Fruit fly (Drosophila melanogaster) whole organism, adult: ENCODE data around the gene cdi.
A peak's percentile ranks its signal among the peaks of the same experiment; 100 is the strongest.

Experiments
- CG11617 ChIP-seq: fragments of 200-800 bp; sonication (Bioruptor generic); optimal IDR thresholded peaks from 2 replicates; lab custom pipeline; 2017; ENCODE audit warnings: mild to moderate bottlenecking, missing biosample characterization, missing genetic modification reagents, missing genetic modification characterization
- CG12768 ChIP-seq: fragments of 200-800 bp; sonication (Bioruptor generic); optimal IDR thresholded peaks from 2 replicates; lab custom pipeline; 2017; ENCODE audit warnings: missing biosample characterization, missing genetic modification characterization, mild to moderate bottlenecking, moderate library complexity, missing genetic modification reagents
- CG14711 ChIP-seq: fragments of 200-800 bp; sonication (Bioruptor generic); optimal IDR thresholded peaks from 2 replicates; lab custom pipeline; 2018; ENCODE audit warnings: missing biosample characterization, mild to moderate bottlenecking, missing genetic modification characterization, moderate library complexity
- CG1620 ChIP-seq: fragments of 200-800 bp; sonication (Bioruptor generic); optimal IDR thresholded peaks from 2 replicates; lab custom pipeline; 2016; ENCODE audit warnings: missing biosample characterization, missing genetic modification characterization
- CG33017 ChIP-seq: fragments of 200-800 bp; sonication (Bioruptor generic); optimal IDR thresholded peaks from 2 replicates; lab custom pipeline; 2018; ENCODE audit warnings: missing biosample characterization, mild to moderate bottlenecking, missing genetic modification characterization, moderate library complexity
- CG5204 ChIP-seq: fragments of 200-800 bp; sonication (Bioruptor generic); optimal IDR thresholded peaks from 2 replicates; lab custom pipeline; 2016; ENCODE audit warnings: missing biosample characterization, missing genetic modification characterization
- CG7045 ChIP-seq: fragments of 200-800 bp; sonication (Bioruptor generic); optimal IDR thresholded peaks from 2 replicates; lab custom pipeline; 2017; ENCODE audit warnings: missing biosample characterization, mild to moderate bottlenecking, missing genetic modification characterization
- CG7101 ChIP-seq: fragments of 200-800 bp; sonication (Bioruptor generic); optimal IDR thresholded peaks from 2 replicates; lab custom pipeline; 2018; ENCODE audit warnings: missing biosample characterization, mild to moderate bottlenecking, missing genetic modification characterization, moderate library complexity
- Clk ChIP-seq: fragments of 200-800 bp; sonication (Bioruptor generic); optimal IDR thresholded peaks from 2 replicates; lab custom pipeline; 2017; ENCODE audit warnings: missing biosample characterization, missing genetic modification characterization
- Crg-1 ChIP-seq: fragments of 200-800 bp; sonication (Bioruptor generic); optimal IDR thresholded peaks from 2 replicates; lab custom pipeline; 2016; ENCODE audit warnings: missing biosample characterization, missing genetic modification characterization
- Hr96 ChIP-seq: fragments of 200-800 bp; sonication (Bioruptor generic); optimal IDR thresholded peaks from 2 replicates; lab custom pipeline; 2016; ENCODE audit warnings: missing biosample characterization, missing genetic modification characterization
- Mnt ChIP-seq: fragments of 200-800 bp; sonication (Bioruptor generic); optimal IDR thresholded peaks from 2 replicates; lab custom pipeline; 2016; ENCODE audit warnings: missing biosample characterization, mild to moderate bottlenecking, missing genetic modification characterization
- bab1 ChIP-seq: fragments of 200-800 bp; sonication (Bioruptor generic); optimal IDR thresholded peaks from 3 replicates; lab custom pipeline; 2019; ENCODE audit warnings: missing biosample characterization, mild to moderate bottlenecking, missing genetic modification characterization, moderate library complexity
- cic ChIP-seq: fragments of 200-800 bp; sonication (Bioruptor generic); optimal IDR thresholded peaks from 2 replicates; lab custom pipeline; 2017; ENCODE audit warnings: missing biosample characterization, mild to moderate bottlenecking, missing genetic modification characterization, moderate library complexity
- cnc ChIP-seq, 2 experiments: fragments of >200 bp; optimal IDR thresholded peaks; 2 replicates each; lab custom pipeline; 2017
- kay ChIP-seq: fragments of 200-800 bp; sonication (Bioruptor generic); peaks from one replicate; lab custom pipeline; 2016; ENCODE audit warnings: missing biosample characterization, missing genetic modification characterization, borderline replicate concordance
- ovo ChIP-seq: fragments of 200-800 bp; sonication (Bioruptor generic); optimal IDR thresholded peaks from 2 replicates; lab custom pipeline; 2016; ENCODE audit warnings: missing biosample characterization, missing genetic modification characterization
- pad ChIP-seq: fragments of 200-800 bp; sonication (Bioruptor generic); optimal IDR thresholded peaks from 3 replicates; lab custom pipeline; 2017; ENCODE audit warnings: missing biosample characterization, missing genetic modification characterization, mild to moderate bottlenecking, moderate library complexity, missing genetic modification reagents
- tj ChIP-seq: fragments of 200-800 bp; sonication (Bioruptor generic); optimal IDR thresholded peaks from 3 replicates; lab custom pipeline; 2017; ENCODE audit warnings: missing biosample characterization, mild to moderate bottlenecking, missing genetic modification characterization, moderate library complexity
- toe ChIP-seq: fragments of 200-800 bp; sonication (Bioruptor generic); optimal IDR thresholded peaks from 2 replicates; lab custom pipeline; 2016; ENCODE audit warnings: missing biosample characterization, missing genetic modification characterization

The cdi gene

DNA sequence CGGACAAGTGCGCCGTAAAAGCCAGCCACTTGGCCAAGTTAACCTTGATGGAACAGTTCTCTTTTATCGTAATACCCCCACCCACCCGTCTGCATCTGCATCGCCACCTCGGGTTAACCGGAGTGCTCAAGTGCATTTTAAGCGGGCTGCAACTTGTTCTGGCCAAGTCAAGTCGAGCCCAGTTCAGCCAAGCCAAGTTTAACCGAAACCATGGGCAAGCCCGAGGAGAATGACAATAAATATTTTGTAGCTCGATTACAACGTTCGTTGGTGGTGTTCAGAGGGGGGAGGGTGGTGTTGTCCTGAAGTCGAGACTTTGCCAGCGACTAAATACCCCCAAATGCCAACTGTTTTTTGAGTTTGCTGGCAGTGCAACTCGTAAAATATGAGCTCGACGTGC lies 18.3 kb upstream of the cdi start:
- no peak for TF ChIP-seq ovo (GFP tag; lab: Kevin White, UChicago)
- TF ChIP-seq tj (GFP tag; lab: Kevin White, UChicago): peak; percentile 74

DNA sequence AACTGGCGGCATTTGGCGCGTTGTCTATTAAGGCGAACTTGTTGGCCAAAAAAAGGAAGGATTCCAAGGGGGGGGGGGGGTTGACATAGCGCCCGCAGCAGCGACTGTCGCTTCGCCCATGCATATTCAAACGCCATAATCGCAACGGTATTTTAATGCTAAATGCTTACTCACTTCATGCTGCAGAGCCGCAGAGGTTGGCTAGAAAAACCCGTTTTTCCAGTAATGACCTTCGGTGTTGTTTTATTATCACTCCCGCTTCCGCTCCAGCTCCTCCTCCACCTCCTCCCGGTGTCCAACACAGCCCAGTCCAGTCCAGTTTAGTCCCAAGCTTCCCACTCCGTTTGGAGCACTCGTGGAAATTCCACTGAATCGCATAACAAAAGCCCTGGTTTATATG lies 17.1 kb upstream of the cdi start:
- no peak for TF ChIP-seq CG7101
- TF ChIP-seq CG33017 (tag; lab: Kevin White, UChicago): no peak
- no peak for TF ChIP-seq bab1 (GFP tag; lab: Kevin White, UChicago)
- TF ChIP-seq CG1620 (GFP tag; lab: Kevin White, UChicago): no peak
- no peak for TF ChIP-seq CG5204 (GFP tag; lab: Kevin White, UChicago)
- no peak for TF ChIP-seq cnc (optimal IDR thresholded peaks at IDR 0.05; lab: Kevin White, UChicago)
- TF ChIP-seq CG14711 (tag; lab: Kevin White, UChicago): no peak
- TF ChIP-seq tj (GFP tag; lab: Kevin White, UChicago): no peak
- no peak for TF ChIP-seq pad (GFP tag; lab: Kevin White, UChicago)
- no peak for TF ChIP-seq kay

DNA sequence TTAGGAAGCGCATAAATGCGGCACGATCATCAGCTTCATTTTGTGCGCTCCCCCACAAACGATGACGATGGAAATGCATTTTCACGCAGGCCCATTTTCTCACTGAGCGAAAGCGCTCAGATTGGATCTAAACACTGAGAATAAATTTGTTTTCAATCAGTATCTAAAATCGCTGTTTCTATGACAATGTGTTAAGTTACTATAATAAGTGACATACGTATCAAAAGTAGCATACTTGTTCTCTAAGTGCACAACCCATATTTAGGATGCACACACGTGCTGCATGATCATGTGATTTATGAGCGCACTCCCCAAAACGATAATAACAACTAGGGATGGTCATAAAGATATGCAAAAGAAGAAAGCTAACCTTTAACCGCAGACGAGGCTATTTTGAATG lies 14.1 kb upstream of the cdi start:
- TF ChIP-seq ovo (GFP tag; lab: Kevin White, UChicago): no peak
- TF ChIP-seq cic (GFP tag; lab: Kevin White, UChicago): no peak
- TF ChIP-seq Mnt: no peak

dm6 chr3R:19107058-19107457 lies 13.0 kb upstream of the cdi start:
- no peak for TF ChIP-seq bab1 (GFP tag; lab: Kevin White, UChicago)
- no peak for TF ChIP-seq CG11617
- no peak for TF ChIP-seq CG14711 (tag; lab: Kevin White, UChicago)
- TF ChIP-seq CG33017 (tag; lab: Kevin White, UChicago): no peak
- no peak for TF ChIP-seq CG7045 (GFP tag; lab: Kevin White, UChicago)
- no peak for TF ChIP-seq pad (GFP tag; lab: Kevin White, UChicago)
- TF ChIP-seq CG1620 (GFP tag; lab: Kevin White, UChicago): no peak
- no peak for TF ChIP-seq cic (GFP tag; lab: Kevin White, UChicago)
- TF ChIP-seq toe (GFP tag; lab: Kevin White, UChicago): no peak
- TF ChIP-seq tj (GFP tag; lab: Kevin White, UChicago): no peak
- no peak for TF ChIP-seq cnc (optimal IDR thresholded peaks at IDR 0.05; lab: Kevin White, UChicago)
- no peak for TF ChIP-seq CG7101
- no peak for TF ChIP-seq kay
- TF ChIP-seq Hr96 (GFP tag; lab: Kevin White, UChicago): no peak

DNA sequence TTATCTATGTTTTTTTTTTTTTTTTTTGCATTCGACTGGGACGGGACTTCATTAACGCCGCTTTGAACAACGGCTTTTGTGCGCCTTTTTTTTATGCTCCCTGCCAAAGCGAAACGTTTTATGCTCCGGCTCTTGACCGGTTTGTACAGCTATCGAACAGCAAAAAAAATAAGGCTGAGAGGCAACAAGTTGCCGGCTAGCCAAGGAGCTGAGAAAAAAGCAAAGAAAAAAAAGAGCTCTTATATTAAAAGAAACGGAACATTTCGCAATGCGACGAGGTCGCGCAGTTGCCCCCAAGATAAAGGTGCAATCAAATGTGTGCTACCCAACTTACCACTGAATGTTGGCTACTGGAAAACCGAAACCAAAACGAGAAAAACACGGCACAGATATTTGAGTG lies 12.4 kb upstream of the cdi start:
- TF ChIP-seq bab1 (GFP tag; lab: Kevin White, UChicago) (no peak), CG7045 (GFP tag; lab: Kevin White, UChicago) (no peak), Crg-1 (GFP tag; lab: Kevin White, UChicago) (no peak), CG7101 (no peak), tj (GFP tag; lab: Kevin White, UChicago) (no peak), Mnt (no peak), CG14711 (tag; lab: Kevin White, UChicago) (no peak), ovo (GFP tag; lab: Kevin White, UChicago) (no peak), CG11617 (no peak), pad (GFP tag; lab: Kevin White, UChicago) (no peak), kay (no peak), Hr96 (GFP tag; lab: Kevin White, UChicago) (no peak), Clk (GFP tag; lab: Kevin White, UChicago) (no peak), CG33017 (tag; lab: Kevin White, UChicago) (no peak), cic (GFP tag; lab: Kevin White, UChicago) (no peak), toe (GFP tag; lab: Kevin White, UChicago) (no peak), cnc (optimal IDR thresholded peaks at IDR 0.05; lab: Kevin White, UChicago) (no peak), CG5204 (GFP tag; lab: Kevin White, UChicago) (no peak), CG1620 (GFP tag; lab: Kevin White, UChicago) (no peak)

DNA sequence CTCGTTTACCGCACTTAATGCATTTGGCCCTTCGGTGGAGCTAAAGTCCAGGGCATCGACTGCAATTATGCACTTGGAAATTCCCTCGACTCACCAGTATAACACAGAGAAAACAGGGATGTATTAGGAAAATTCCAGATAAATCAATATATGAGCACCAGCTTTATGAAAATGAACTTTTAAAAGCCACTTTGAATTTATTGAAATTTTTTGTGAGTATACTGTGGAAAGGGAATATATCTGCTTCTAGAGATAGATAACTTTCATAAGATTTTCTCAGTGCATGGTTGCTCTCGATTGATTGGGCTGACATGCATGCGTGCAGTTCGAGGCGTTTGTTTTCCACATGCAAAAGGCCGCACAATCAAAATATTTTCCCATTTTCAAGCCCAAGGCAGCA lies 11.8 kb upstream of the cdi start:
- TF ChIP-seq Crg-1 (GFP tag; lab: Kevin White, UChicago): no peak

dm6 chr3R:19104123-19104522 lies 10.1 kb upstream of the cdi start:
- TF ChIP-seq CG11617: no peak
- no peak for TF ChIP-seq ovo (GFP tag; lab: Kevin White, UChicago)
- TF ChIP-seq Mnt: no peak
- no peak for TF ChIP-seq CG5204 (GFP tag; lab: Kevin White, UChicago)
- TF ChIP-seq Clk (GFP tag; lab: Kevin White, UChicago): no peak
- TF ChIP-seq Crg-1 (GFP tag; lab: Kevin White, UChicago): no peak
- no peak for TF ChIP-seq pad (GFP tag; lab: Kevin White, UChicago)
- TF ChIP-seq CG1620 (GFP tag; lab: Kevin White, UChicago): no peak
- no peak for TF ChIP-seq tj (GFP tag; lab: Kevin White, UChicago)
- TF ChIP-seq cic (GFP tag; lab: Kevin White, UChicago): no peak
- TF ChIP-seq bab1 (GFP tag; lab: Kevin White, UChicago): no peak
- no peak for TF ChIP-seq CG12768 (GFP tag; lab: Kevin White, UChicago)
- no peak for TF ChIP-seq Hr96 (GFP tag; lab: Kevin White, UChicago)
- TF ChIP-seq CG7101: no peak
- TF ChIP-seq cnc (optimal IDR thresholded peaks at IDR 0.05; lab: Kevin White, UChicago): no peak
- no peak for TF ChIP-seq kay
- TF ChIP-seq toe (GFP tag; lab: Kevin White, UChicago): no peak
- TF ChIP-seq CG33017 (tag; lab: Kevin White, UChicago): no peak
